Fruit fly (Drosophila melanogaster) whole organism, prepupa: ENCODE results near the gene HHEX.

Experiments
- CG1621 ChIP-seq: fragments of 200-800 bp; sonication (Bioruptor generic); optimal IDR thresholded peaks from 3 replicates; lab custom pipeline; 2018; ENCODE audit warnings: missing biosample characterization, mild to moderate bottlenecking, missing genetic modification characterization
- CG32006 ChIP-seq: fragments of 200-800 bp; sonication (Bioruptor generic); optimal IDR thresholded peaks from 3 replicates; lab custom pipeline; 2017; ENCODE audit warnings: missing biosample characterization, mild to moderate bottlenecking, missing genetic modification characterization
- CG3919 ChIP-seq: fragments of 200-800 bp; sonication (Bioruptor generic); optimal IDR thresholded peaks from 3 replicates; lab custom pipeline; 2016; ENCODE audit warnings: missing biosample characterization, missing genetic modification characterization
- CG8319 ChIP-seq: fragments of 200-800 bp; sonication (Bioruptor generic); optimal IDR thresholded peaks from 3 replicates; lab custom pipeline; 2016; ENCODE audit warnings: missing biosample characterization, missing genetic modification characterization
- Gug ChIP-seq: fragments of 200-800 bp; sonication (Bioruptor generic); IDR thresholded peaks from 2 replicates; pipeline ENCODE4 v1.3.6; 2022; ENCODE audit warnings: missing biosample characterization, missing genetic modification characterization
- Hr38 ChIP-seq: sonication (Bioruptor generic); optimal IDR thresholded peaks from 2 replicates; lab custom pipeline; 2016; ENCODE audit warnings: missing biosample characterization, missing genetic modification characterization
- Hr39 ChIP-seq: fragments of 200-800 bp; sonication (Bioruptor generic); optimal IDR thresholded peaks from 2 replicates; lab custom pipeline; 2016; ENCODE audit warnings: missing biosample characterization, missing genetic modification characterization
- Sox102F ChIP-seq: fragments of 200-800 bp; sonication (Bioruptor generic); optimal IDR thresholded peaks from 2 replicates; lab custom pipeline; 2016; ENCODE audit warnings: missing biosample characterization, mild to moderate bottlenecking, missing genetic modification characterization
- achi ChIP-seq: fragments of 200-800 bp; sonication (Bioruptor generic); optimal IDR thresholded peaks from 3 replicates; lab custom pipeline; 2016; ENCODE audit warnings: missing biosample characterization, missing genetic modification characterization
- dac ChIP-seq: fragments of 200-800 bp; sonication (Bioruptor generic); optimal IDR thresholded peaks from 2 replicates; lab custom pipeline; 2017; ENCODE audit warnings: missing biosample characterization, mild to moderate bottlenecking, missing genetic modification characterization
- fd59A ChIP-seq: fragments of 200-800 bp; sonication (Bioruptor generic); optimal IDR thresholded peaks from 2 replicates; lab custom pipeline; 2017; ENCODE audit warnings: missing biosample characterization, mild to moderate bottlenecking, missing genetic modification characterization, missing genetic modification reagents
- net ChIP-seq: fragments of 200-800 bp; sonication (Bioruptor generic); optimal IDR thresholded peaks from 3 replicates; lab custom pipeline; 2016; ENCODE audit warnings: missing biosample characterization, missing genetic modification characterization
- salr ChIP-seq, 2 experiments: fragments of 200-800 bp; sonication (Bioruptor generic); optimal IDR thresholded peaks; 3 replicates each; lab custom pipeline; 2016 to 2018; ENCODE audit warnings: missing biosample characterization in 2 of 2, missing genetic modification characterization in 2 of 2, mild to moderate bottlenecking in 1 of 2
- vri ChIP-seq: fragments of 200-800 bp; sonication (Bioruptor generic); optimal IDR thresholded peaks from 3 replicates; lab custom pipeline; 2016; ENCODE audit warnings: missing biosample characterization, mild to moderate bottlenecking, missing genetic modification characterization

DNA sequence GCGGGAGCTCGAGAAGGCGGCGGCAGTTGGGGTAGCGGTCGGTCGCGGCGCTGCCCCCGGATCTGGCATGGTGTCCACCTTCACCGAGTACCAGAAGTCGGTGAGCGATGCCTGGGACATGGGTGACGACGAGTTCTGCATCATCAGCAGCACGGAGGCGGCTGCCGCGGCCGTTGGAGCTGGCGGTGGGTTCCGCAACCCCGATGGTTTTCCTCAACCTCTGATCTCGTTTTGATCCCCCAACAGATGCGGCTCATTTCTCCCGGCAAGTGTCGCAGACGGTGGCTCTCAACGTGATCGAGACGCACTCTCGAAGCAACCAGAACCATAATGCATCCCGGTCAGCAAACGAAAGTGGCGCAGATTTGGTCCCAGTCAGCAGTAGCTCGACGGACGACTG, 21.8 kb upstream of the HHEX start:
- no peak for TF ChIP-seq net (GFP tag; lab: Kevin White, UChicago)
- no peak for TF ChIP-seq Hr38 (GFP tag; lab: Kevin White, UChicago)
- TF ChIP-seq salr (GFP tag; optimal IDR thresholded peaks at IDR 0.05; lab: Kevin White, UChicago) = no peak
- no peak for TF ChIP-seq CG3919 (GFP tag; lab: Kevin White, UChicago)
- TF ChIP-seq vri (GFP tag; lab: Kevin White, UChicago) = no peak
- no peak for TF ChIP-seq Gug (GFP tag; lab: Robert Waterston, UW)
- no peak for TF ChIP-seq CG1621 (tag; lab: Kevin White, UChicago)
- TF ChIP-seq CG8319 = no peak
- no peak for TF ChIP-seq CG32006 (GFP tag; lab: Kevin White, UChicago)
- no peak for TF ChIP-seq dac (GFP tag; lab: Kevin White, UChicago)
- TF ChIP-seq fd59A (GFP tag; lab: Kevin White, UChicago) = no peak
- no peak for TF ChIP-seq Hr39 (GFP tag; lab: Kevin White, UChicago)
- TF ChIP-seq Sox102F (GFP tag; lab: Kevin White, UChicago) = no peak
- no peak for TF ChIP-seq achi (GFP tag; lab: Kevin White, UChicago)
